Fruit fly (Drosophila melanogaster) whole organism, embryonic: ENCODE results near the gene Phyhd1.

Source experiments
- Ada2b ChIP-seq: fragments of 200-800 bp; sonication (Bioruptor generic); IDR thresholded peaks from 2 replicates; pipeline ENCODE4 v1.3.6; 2022; ENCODE audit warnings: missing biosample characterization, missing genetic modification characterization
- BtbVII ChIP-seq: fragments of 200-800 bp; sonication (Bioruptor generic); optimal IDR thresholded peaks from 3 replicates; lab custom pipeline; 2017; ENCODE audit warnings: missing biosample characterization, mild to moderate bottlenecking, missing genetic modification characterization
- CG10462 ChIP-seq: fragments of 200-800 bp; sonication (Bioruptor generic); optimal IDR thresholded peaks from 2 replicates; lab custom pipeline; 2016; ENCODE audit warnings: missing biosample characterization, missing genetic modification characterization
- CG12071 ChIP-seq: fragments of 200-800 bp; sonication (Bioruptor generic); optimal IDR thresholded peaks from 3 replicates; lab custom pipeline; 2018; ENCODE audit warnings: missing biosample characterization, mild to moderate bottlenecking, missing genetic modification characterization
- CG1233 ChIP-seq: fragments of 200-800 bp; sonication (Bioruptor generic); optimal IDR thresholded peaks from 4 replicates; lab custom pipeline; 2018; ENCODE audit warnings: missing biosample characterization, mild to moderate bottlenecking, missing genetic modification characterization
- CG14860 ChIP-seq: fragments of 200-800 bp; sonication (Bioruptor generic); IDR thresholded peaks from 3 replicates; pipeline ENCODE4 v1.3.6; 2022; ENCODE audit warnings: missing biosample characterization, missing genetic modification characterization; ENCODE audit not compliant: partially characterized antibody
- CG15269 ChIP-seq: fragments of 200-800 bp; sonication (Bioruptor generic); optimal IDR thresholded peaks from 2 replicates; lab custom pipeline; 2018; ENCODE audit warnings: missing biosample characterization, mild to moderate bottlenecking, missing genetic modification characterization, moderate library complexity
- CG15479 ChIP-seq: fragments of 200-800 bp; sonication (Bioruptor generic); optimal IDR thresholded peaks from 3 replicates; lab custom pipeline; 2019; ENCODE audit warnings: missing biosample characterization, mild to moderate bottlenecking, missing genetic modification characterization, moderate library complexity
- CG15514 ChIP-seq: fragments of 200-800 bp; sonication (Bioruptor generic); optimal IDR thresholded peaks from 3 replicates; lab custom pipeline; 2017; ENCODE audit warnings: missing biosample characterization, missing genetic modification characterization, mild to moderate bottlenecking, moderate library complexity, missing genetic modification reagents
- CG1647 ChIP-seq: fragments of 200-800 bp; sonication (Bioruptor generic); optimal IDR thresholded peaks from 3 replicates; lab custom pipeline; 2016; ENCODE audit warnings: missing biosample characterization, missing genetic modification characterization
- CG17612 ChIP-seq: fragments of 200-800 bp; sonication (Bioruptor generic); IDR thresholded peaks from 2 replicates; pipeline ENCODE4 v1.3.6; 2022; ENCODE audit warnings: missing biosample characterization, missing genetic modification characterization
- CG18599 ChIP-seq: fragments of 200-800 bp; sonication (Bioruptor generic); optimal IDR thresholded peaks from 3 replicates; lab custom pipeline; 2017; ENCODE audit warnings: missing biosample characterization, missing genetic modification characterization, mild to moderate bottlenecking, moderate library complexity, missing genetic modification reagents
- CG2129 ChIP-seq: fragments of 200-800 bp; sonication (Bioruptor generic); IDR thresholded peaks from 2 replicates; pipeline ENCODE4 v1.3.6; 2022; ENCODE audit warnings: missing biosample characterization, missing genetic modification characterization; ENCODE audit not compliant: partially characterized antibody
- CG2678 ChIP-seq: fragments of 200-800 bp; sonication (Bioruptor generic); optimal IDR thresholded peaks from 3 replicates; lab custom pipeline; 2019; ENCODE audit warnings: missing biosample characterization, mild to moderate bottlenecking, missing genetic modification characterization, moderate library complexity
- CG31365 ChIP-seq: fragments of 200-800 bp; sonication (Bioruptor generic); optimal IDR thresholded peaks from 2 replicates; lab custom pipeline; 2018; ENCODE audit warnings: missing biosample characterization, mild to moderate bottlenecking, missing genetic modification characterization
- CG34376 ChIP-seq: fragments of 200-800 bp; sonication (Bioruptor generic); optimal IDR thresholded peaks from 2 replicates; lab custom pipeline; 2018; ENCODE audit warnings: missing biosample characterization, mild to moderate bottlenecking, missing genetic modification characterization
- CG4328 ChIP-seq: fragments of 200-800 bp; sonication (Bioruptor generic); optimal IDR thresholded peaks from 3 replicates; lab custom pipeline; 2017; ENCODE audit warnings: missing biosample characterization, missing genetic modification reagents, missing genetic modification characterization
- CG7928 ChIP-seq: fragments of 200-800 bp; sonication (Bioruptor generic); optimal IDR thresholded peaks from 2 replicates; lab custom pipeline; 2017; ENCODE audit warnings: missing biosample characterization, mild to moderate bottlenecking, missing genetic modification characterization
- CG8478 ChIP-seq: fragments of >200 bp; optimal IDR thresholded peaks from 2 replicates; lab custom pipeline; 2018
- CG8924 ChIP-seq: fragments of 200-800 bp; optimal IDR thresholded peaks from 3 replicates; lab custom pipeline; 2019; ENCODE audit warnings: missing biosample characterization, mild to moderate bottlenecking, missing genetic modification characterization, moderate library complexity
- CG9932 ChIP-seq: fragments of 200-800 bp; sonication (Bioruptor generic); IDR thresholded peaks from 2 replicates; pipeline ENCODE4 v1.3.6; 2022; ENCODE audit warnings: missing biosample characterization, missing genetic modification characterization
- Dek ChIP-seq: fragments of 200-800 bp; sonication (Bioruptor generic); optimal IDR thresholded peaks from 3 replicates; lab custom pipeline; 2019; ENCODE audit warnings: missing biosample characterization, mild to moderate bottlenecking, missing genetic modification characterization, moderate library complexity
- E2f2 ChIP-seq: fragments of 200-800 bp; sonication (Bioruptor generic); IDR thresholded peaks from 2 replicates; pipeline ENCODE4 v1.3.6; 2022; ENCODE audit warnings: missing biosample characterization, missing genetic modification characterization
- Ets97D ChIP-seq: fragments of 200-800 bp; sonication (Bioruptor generic); optimal IDR thresholded peaks from 3 replicates; lab custom pipeline; 2016; ENCODE audit warnings: missing biosample characterization, missing genetic modification characterization
- Fer3 ChIP-seq: fragments of 200-800 bp; sonication (Bioruptor generic); optimal IDR thresholded peaks from 2 replicates; lab custom pipeline; 2018; ENCODE audit warnings: missing biosample characterization, mild to moderate bottlenecking, missing genetic modification characterization, moderate library complexity
- GATAe ChIP-seq: fragments of 200-800 bp; sonication (Bioruptor generic); conservative IDR thresholded peaks from 2 replicates; pipeline ENCODE4 v1.3.6; 2022; ENCODE audit warnings: missing biosample characterization, missing genetic modification characterization
- H15 ChIP-seq: fragments of 200-800 bp; sonication (Bioruptor generic); IDR thresholded peaks from 3 replicates; pipeline ENCODE4 v1.3.6; 2022; ENCODE audit warnings: missing biosample characterization, missing genetic modification characterization
- Hey ChIP-seq: fragments of 200-800 bp; sonication (Bioruptor generic); optimal IDR thresholded peaks from 3 replicates; lab custom pipeline; 2018; ENCODE audit warnings: missing biosample characterization, mild to moderate bottlenecking, missing genetic modification characterization
- Hmr ChIP-seq: fragments of 200-800 bp; sonication (Bioruptor generic); optimal IDR thresholded peaks from 3 replicates; lab custom pipeline; 2017; ENCODE audit warnings: mild to moderate bottlenecking, missing biosample characterization, missing genetic modification reagents, missing genetic modification characterization
- Lim3 ChIP-seq: fragments of 200-800 bp; sonication (Bioruptor generic); IDR thresholded peaks from 2 replicates; pipeline ENCODE4 v1.3.6; 2022; ENCODE audit warnings: missing biosample characterization, missing genetic modification characterization
- Ptx1 ChIP-seq: fragments of 200-800 bp; sonication (Bioruptor generic); IDR thresholded peaks from 2 replicates; pipeline ENCODE4 v1.3.6; 2022; ENCODE audit warnings: missing biosample characterization, missing genetic modification characterization
- Scr ChIP-seq: fragments of 200-800 bp; sonication (Bioruptor generic); IDR thresholded peaks from 2 replicates; pipeline ENCODE4 v1.3.6; 2022; ENCODE audit warnings: missing biosample characterization, missing genetic modification characterization; ENCODE audit not compliant: partially characterized antibody
- bcd ChIP-seq: fragments of 200-800 bp; sonication (Bioruptor generic); optimal IDR thresholded peaks from 2 replicates; lab custom pipeline; 2017; ENCODE audit warnings: missing biosample characterization, mild to moderate bottlenecking, missing genetic modification characterization
- caup ChIP-seq: fragments of 200-800 bp; sonication (Bioruptor generic); optimal IDR thresholded peaks from 3 replicates; lab custom pipeline; 2017; ENCODE audit warnings: missing biosample characterization, mild to moderate bottlenecking, missing genetic modification characterization, moderate library complexity; ENCODE audit not compliant: severe bottlenecking
- cg ChIP-seq: fragments of 200-800 bp; sonication (Bioruptor generic); optimal IDR thresholded peaks from 3 replicates; lab custom pipeline; 2019; ENCODE audit warnings: missing biosample characterization, mild to moderate bottlenecking, missing genetic modification characterization, moderate library complexity
- crol ChIP-seq: fragments of 200-800 bp; sonication (Bioruptor generic); IDR thresholded peaks from 2 replicates; pipeline ENCODE4 v1.3.6; 2022; ENCODE audit warnings: missing biosample characterization, missing genetic modification characterization
- cwo ChIP-seq: fragments of 200-800 bp; sonication (Bioruptor generic); optimal IDR thresholded peaks from 3 replicates; lab custom pipeline; 2017; ENCODE audit warnings: missing biosample characterization, missing genetic modification characterization, mild to moderate bottlenecking, moderate library complexity, missing genetic modification reagents
- dpn ChIP-seq, 2 experiments: fragments of 200-800 bp; sonication (Bioruptor generic); optimal IDR thresholded peaks; 3 replicates each; lab custom pipeline; 2016; ENCODE audit warnings: missing biosample characterization in 2 of 2, missing genetic modification characterization in 2 of 2
- grau ChIP-seq: fragments of 200-800 bp; optimal IDR thresholded peaks from 3 replicates; lab custom pipeline; 2019; ENCODE audit warnings: missing biosample characterization, mild to moderate bottlenecking, missing genetic modification characterization, moderate library complexity
- kay ChIP-seq: fragments of 200-800 bp; sonication (Bioruptor generic); optimal IDR thresholded peaks from 2 replicates; lab custom pipeline; 2016; ENCODE audit warnings: missing biosample characterization, missing genetic modification characterization
- luna ChIP-seq: fragments of 200-800 bp; sonication (Bioruptor generic); optimal IDR thresholded peaks from 2 replicates; lab custom pipeline; 2016; ENCODE audit warnings: missing biosample characterization, missing genetic modification characterization
- org-1 ChIP-seq: fragments of 200-800 bp; sonication (Bioruptor generic); optimal IDR thresholded peaks from 2 replicates; lab custom pipeline; 2017; ENCODE audit warnings: missing biosample characterization, missing genetic modification characterization
- ranshi ChIP-seq: fragments of 200-800 bp; sonication (Bioruptor generic); IDR thresholded peaks from 2 replicates; pipeline ENCODE4 v1.3.6; 2022; ENCODE audit warnings: missing biosample characterization, missing genetic modification characterization
- slbo ChIP-seq: fragments of 200-800 bp; sonication (Bioruptor generic); IDR thresholded peaks from 2 replicates; pipeline ENCODE4 v1.3.6; 2022; ENCODE audit warnings: missing biosample characterization, missing genetic modification characterization
- wor ChIP-seq: fragments of 200-800 bp; sonication (Bioruptor generic); IDR thresholded peaks from 2 replicates; pipeline ENCODE4 v1.3.6; 2022; ENCODE audit warnings: missing biosample characterization, missing genetic modification characterization
- zen2 ChIP-seq: fragments of 200-800 bp; sonication (Bioruptor generic); IDR thresholded peaks from 3 replicates; pipeline ENCODE4 v1.3.6; 2022; ENCODE audit warnings: missing biosample characterization, missing genetic modification characterization; ENCODE audit not compliant: partially characterized antibody
- zf30C ChIP-seq: fragments of 200-800 bp; sonication (Bioruptor generic); optimal IDR thresholded peaks from 3 replicates; lab custom pipeline; 2018; ENCODE audit warnings: missing biosample characterization, mild to moderate bottlenecking, missing genetic modification characterization
- zfh1 ChIP-seq: fragments of 200-800 bp; sonication (Bioruptor generic); IDR thresholded peaks from 3 replicates; pipeline ENCODE4 v1.3.6; 2022; ENCODE audit warnings: missing biosample characterization, missing genetic modification characterization

Phyhd1 gene

dm6 chr3R:10699020-10699951, 18.6 kb upstream of the Phyhd1 start (continued):
- no peak for TF ChIP-seq cg (GFP tag; lab: Kevin White, UChicago)
- peak; percentile 77 for TF ChIP-seq CG15479 (GFP tag; lab: Kevin White, UChicago)
- no peak for TF ChIP-seq CG4328
- no peak for TF ChIP-seq ranshi (GFP tag; lab: Robert Waterston, UW)
- TF ChIP-seq grau (tag; lab: Kevin White, UChicago): no peak
- TF ChIP-seq CG2129: no peak
- no peak for TF ChIP-seq Ptx1 (GFP tag; lab: Robert Waterston, UW)
- TF ChIP-seq dpn (GFP tag; optimal IDR thresholded peaks at IDR 0.05; lab: Kevin White, UChicago): peak in 1 of 2 experiments; percentile 1
- TF ChIP-seq crol (GFP tag; lab: Robert Waterston, UW): no peak
- peak; percentile 23 for TF ChIP-seq caup (GFP tag; lab: Kevin White, UChicago)
- TF ChIP-seq CG10462: no peak
- TF ChIP-seq CG34376 (GFP tag; lab: Kevin White, UChicago): peak; percentile 93
- TF ChIP-seq CG14860: no peak
- TF ChIP-seq CG31365 (tag; lab: Kevin White, UChicago): no peak
- TF ChIP-seq Hmr (GFP tag; lab: Kevin White, UChicago): peak; percentile 71
- no peak for TF ChIP-seq CG2678 (tag; lab: Kevin White, UChicago)
- TF ChIP-seq CG1233 (GFP tag; lab: Kevin White, UChicago): no peak
- TF ChIP-seq CG8478: no peak
- TF ChIP-seq Ets97D (GFP tag; lab: Kevin White, UChicago): no peak
- TF ChIP-seq zf30C (GFP tag; lab: Kevin White, UChicago): no peak
- TF ChIP-seq Ada2b (GFP tag; lab: Robert Waterston, UW): no peak
- peak; percentile 76 for TF ChIP-seq Hey (tag; lab: Kevin White, UChicago)
- TF ChIP-seq zfh1 (GFP tag; lab: Robert Waterston, UW): no peak
- TF ChIP-seq zen2 (GFP tag; lab: Robert Waterston, UW): no peak
- TF ChIP-seq CG1647 (GFP tag; lab: Kevin White, UChicago): no peak
- no peak for TF ChIP-seq Lim3 (GFP tag; lab: Robert Waterston, UW)
- TF ChIP-seq CG8924: peak; percentile 51
- TF ChIP-seq CG15514 (GFP tag; lab: Kevin White, UChicago): peak; percentile 2
- no peak for TF ChIP-seq CG7928 (GFP tag; lab: Kevin White, UChicago)
- peak; percentile 32 for TF ChIP-seq Dek (tag; lab: Kevin White, UChicago)
- peak; percentile 25; the same call in 1 of the 2 replicates for TF ChIP-seq GATAe (GFP tag; lab: Robert Waterston, UW)
- TF ChIP-seq slbo (GFP tag; lab: Robert Waterston, UW): peak; percentile 57
- no peak for TF ChIP-seq kay (GFP tag; lab: Kevin White, UChicago)
- TF ChIP-seq cwo (GFP tag; lab: Kevin White, UChicago): peak; percentile 72
- TF ChIP-seq luna (GFP tag; lab: Kevin White, UChicago): no peak
- peak; percentile 40; the same call in 1 of the 2 replicates for TF ChIP-seq CG9932
- no peak for TF ChIP-seq CG17612
- peak; percentile 34 for TF ChIP-seq BtbVII (GFP tag; lab: Kevin White, UChicago)
- TF ChIP-seq H15 (GFP tag; lab: Robert Waterston, UW): no peak
- TF ChIP-seq org-1 (GFP tag; lab: Kevin White, UChicago): no peak
- peak; percentile 61 for TF ChIP-seq CG18599 (GFP tag; lab: Kevin White, UChicago)
- peak; percentile 40 for TF ChIP-seq Fer3
- TF ChIP-seq CG15269 (tag; lab: Kevin White, UChicago): peak; percentile 36
- peak; percentile 35 for TF ChIP-seq CG12071 (GFP tag; lab: Kevin White, UChicago)
- TF ChIP-seq Scr (GFP tag; lab: Robert Waterston, UW): no peak
- no peak for TF ChIP-seq bcd (GFP tag; lab: Kevin White, UChicago)
- TF ChIP-seq wor: no peak
- 0 out of 2 replicates have a peak, but pooled peaks have one; percentile 10 for TF ChIP-seq E2f2 (GFP tag; lab: Robert Waterston, UW)
